Worm (Caenorhabditis elegans): Measurements from ENCODE around the gene str-67.

ce11 chrV:1102569-1102968 lies 38.2 kb upstream of the str-67 start:
- TF ChIP-seq unc-62 (GFP tag; optimal IDR thresholded peaks at IDR 0.05) (no peak), unc-39 (tag; optimal IDR thresholded peaks at IDR 0.05) (no peak), ceh-16 (tag; optimal IDR thresholded peaks at IDR 0.05) (no peak), skn-1 (tag; optimal IDR thresholded peaks at IDR 0.05) (no peak), sea-2 (GFP tag; optimal IDR thresholded peaks at IDR 0.05) (no peak), nfya-1 (tag; optimal IDR thresholded peaks at IDR 0.05; ENCODE audit: insufficient read depth) (no peak), nhr-76 (tag; optimal IDR thresholded peaks at IDR 0.05) (no peak), jun-1 (tag; optimal IDR thresholded peaks at IDR 0.05) (no peak), nhr-11 (tag; optimal IDR thresholded peaks at IDR 0.05) (no peak), ZK546.5 (tag; optimal IDR thresholded peaks at IDR 0.05) (no peak), pha-4 (tag; optimal IDR thresholded peaks at IDR 0.05) (no peak), fos-1 (tag; optimal IDR thresholded peaks at IDR 0.05) (no peak), nhr-25 (tag; optimal IDR thresholded peaks at IDR 0.05) (no peak)
